Fruit fly (Drosophila melanogaster): ENCODE measurements around the gene CG11964.
A peak's percentile ranks its signal among the peaks of the same experiment; 100 is the strongest.

Gene CG11964

DNA sequence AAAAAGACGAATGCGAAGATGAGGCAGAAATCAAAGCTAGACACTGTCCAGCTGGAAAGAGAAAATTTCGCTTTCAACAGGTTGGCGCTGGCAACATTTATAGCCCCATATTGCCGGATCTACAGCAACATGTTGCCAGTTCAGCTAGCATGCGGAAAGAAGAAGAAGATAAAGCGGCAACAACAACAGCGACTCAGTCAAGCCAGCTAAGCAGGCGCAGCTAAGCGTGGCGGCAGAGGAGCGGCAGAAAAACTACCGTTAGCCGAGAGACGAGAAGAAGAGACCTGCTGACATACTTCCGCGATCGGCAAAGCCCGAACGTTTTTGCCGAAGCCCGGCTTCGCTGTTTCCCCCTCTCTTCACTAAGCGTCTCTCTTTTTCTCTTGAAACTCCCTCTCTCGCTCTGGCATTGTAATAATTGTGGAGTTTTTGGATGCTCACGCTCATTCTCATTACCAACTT, 10.6 kb upstream of the CG11964 start (continued):
- TF ChIP-seq amos (GFP tag; IDR thresholded peaks at IDR 0.05; ENCODE audit: partially characterized antibody) (peak; percentile 35; the same call in 1 of the 2 replicates), CG3163 (GFP tag; optimal IDR thresholded peaks at IDR 0.05) (peak; percentile 33), toy (GFP tag; IDR thresholded peaks at IDR 0.05) (no peak), CG12769 (tag; optimal IDR thresholded peaks at IDR 0.05) (peak; percentile 5), CG1832 (GFP tag; optimal IDR thresholded peaks at IDR 0.05) (peak; percentile 30), Blimp-1 (GFP tag; optimal IDR thresholded peaks at IDR 0.05) (peak; percentile 97), CG1529 (GFP tag; optimal IDR thresholded peaks at IDR 0.05) (no peak), ci (GFP tag; IDR thresholded peaks at IDR 0.05) (0 out of 3 replicates have a peak, but pooled peaks have one; percentile 32), HLH3B (GFP tag; IDR thresholded peaks at IDR 0.05) (no peak), ttk (GFP tag; IDR thresholded peaks at IDR 0.05) (no peak), kni (GFP tag; optimal IDR thresholded peaks at IDR 0.05) (peak; percentile 72), Mad (GFP tag; optimal IDR thresholded peaks at IDR 0.05) (no peak), CG9437 (GFP tag; optimal IDR thresholded peaks at IDR 0.05) (no peak), fu2 (GFP tag; optimal IDR thresholded peaks at IDR 0.05) (no peak), CG11085 (GFP tag; IDR thresholded peaks at IDR 0.05) (no peak), chm (GFP tag; IDR thresholded peaks at IDR 0.05) (0 out of 2 replicates have a peak, but pooled peaks have one; percentile 10)

DNA sequence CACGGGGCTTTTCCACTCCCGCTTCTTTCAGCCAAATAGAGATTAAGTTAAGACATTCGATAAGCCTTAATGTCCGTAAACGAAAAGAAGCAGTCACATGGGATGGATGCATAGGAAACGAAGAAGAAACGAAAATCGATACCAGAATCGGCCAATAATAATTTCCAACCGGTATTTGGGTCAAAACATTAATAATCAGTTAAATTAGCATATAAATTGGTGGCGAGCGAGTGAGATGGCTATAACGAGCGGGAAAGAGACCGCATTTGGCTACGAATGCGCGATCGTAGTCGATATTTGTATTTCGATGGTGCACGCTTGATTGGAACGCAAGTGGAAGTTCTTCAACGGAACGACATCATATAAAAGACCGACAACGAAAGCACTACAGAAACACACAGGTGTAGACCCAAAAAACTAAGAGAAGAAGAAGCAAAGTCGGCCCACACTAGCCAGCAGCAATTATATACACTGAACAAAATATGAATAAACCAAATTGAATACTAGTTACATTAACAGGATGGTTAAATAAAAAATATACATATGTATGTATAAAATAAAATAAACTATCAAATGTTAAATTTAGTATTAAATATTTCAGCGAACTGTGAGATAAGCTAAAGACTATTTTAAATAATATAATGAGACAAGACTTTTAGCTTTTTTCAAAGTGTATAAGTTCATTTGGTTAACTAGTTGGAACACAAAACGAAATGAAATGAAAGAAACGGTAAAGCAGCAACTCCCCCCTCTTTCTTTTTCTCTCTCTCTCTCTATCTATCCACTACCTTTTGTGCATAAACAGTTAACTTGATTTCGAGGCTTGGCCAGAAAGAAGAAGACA, 9.9 kb upstream of the CG11964 start:
- TF ChIP-seq CG6683 (GFP tag; optimal IDR thresholded peaks at IDR 0.05) = peak; percentile 4
- TF ChIP-seq az2 (GFP tag; optimal IDR thresholded peaks at IDR 0.05) = peak; percentile 40
- TF ChIP-seq CG8281 (tag; optimal IDR thresholded peaks at IDR 0.05) = peak; percentile 14
- TF ChIP-seq Xrp1 (GFP tag; IDR thresholded peaks at IDR 0.05) = peak; percentile 59
- no peak for TF ChIP-seq CG8944 (GFP tag; optimal IDR thresholded peaks at IDR 0.05)
- no peak for TF ChIP-seq CG3726 (GFP tag; IDR thresholded peaks at IDR 0.05)
- TF ChIP-seq CG8290 (GFP tag; optimal IDR thresholded peaks at IDR 0.05) = no peak
- TF ChIP-seq CG8290 (tag; optimal IDR thresholded peaks at IDR 0.05) = no peak
- no peak for TF ChIP-seq CG11085 (GFP tag; IDR thresholded peaks at IDR 0.05)
- peak; percentile 88 for TF ChIP-seq gem (tag; optimal IDR thresholded peaks at IDR 0.05)
- TF ChIP-seq Nf-YC (tag; optimal IDR thresholded peaks at IDR 0.05) = peak; percentile 24
- TF ChIP-seq CG4424 (GFP tag; optimal IDR thresholded peaks at IDR 0.05) = peak; percentile 58
- peak; percentile 77 for TF ChIP-seq CG15601 (tag; optimal IDR thresholded peaks at IDR 0.05)
- no peak for TF ChIP-seq fu2 (GFP tag; optimal IDR thresholded peaks at IDR 0.05)
- no peak for TF ChIP-seq CG14441 (GFP tag; IDR thresholded peaks at IDR 0.05)
- TF ChIP-seq CoRest (tag; optimal IDR thresholded peaks at IDR 0.05) = peak; percentile 66
- peak; percentile 84 for TF ChIP-seq CG17829 (tag; optimal IDR thresholded peaks at IDR 0.05)
- TF ChIP-seq ATbp (GFP tag; optimal IDR thresholded peaks at IDR 0.05) = peak; percentile 63
- TF ChIP-seq pros (GFP tag; optimal IDR thresholded peaks at IDR 0.05) = peak; percentile 50
- peak; percentile 16 for TF ChIP-seq CG13296 (GFP tag; optimal IDR thresholded peaks at IDR 0.05)
- peak; percentile 75 for TF ChIP-seq Ssrp (tag; optimal IDR thresholded peaks at IDR 0.05)
- TF ChIP-seq HLH4C (GFP tag; IDR thresholded peaks at IDR 0.05; ENCODE audit: partially characterized antibody) = no peak
- no peak for TF ChIP-seq tna (GFP tag; IDR thresholded peaks at IDR 0.05; ENCODE audit: partially characterized antibody)
- TF ChIP-seq disco-r (GFP tag; optimal IDR thresholded peaks at IDR 0.05) = no peak
- no peak for TF ChIP-seq CG6791 (GFP tag; IDR thresholded peaks at IDR 0.05; ENCODE audit: partially characterized antibody)
- TF ChIP-seq CG15514 (GFP tag; optimal IDR thresholded peaks at IDR 0.05) = no peak
- peak; percentile 42 for TF ChIP-seq Abd-B (GFP tag; optimal IDR thresholded peaks at IDR 0.05)
- peak; percentile 69 for TF ChIP-seq ttk (GFP tag; IDR thresholded peaks at IDR 0.05)
- TF ChIP-seq CG17385 (GFP tag; optimal IDR thresholded peaks at IDR 0.05) = no peak
- no peak for TF ChIP-seq sna (GFP tag; IDR thresholded peaks at IDR 0.05; ENCODE audit: partially characterized antibody)
- TF ChIP-seq CG18764 (GFP tag; optimal IDR thresholded peaks at IDR 0.05) = peak; percentile 21
- no peak for TF ChIP-seq lbe (GFP tag; optimal IDR thresholded peaks at IDR 0.05)
- no peak for TF ChIP-seq Gsc (GFP tag; IDR thresholded peaks at IDR 0.05)
- no peak for TF ChIP-seq trh (GFP tag; optimal IDR thresholded peaks at IDR 0.05)

Measured in whole organism, embryonic.